Fruit fly (Drosophila melanogaster) whole organism, prepupa: ENCODE data around the gene CG43736.

ENCODE experiments used
- Blimp-1 ChIP-seq: fragments of 200-800 bp; sonication (Bioruptor generic); optimal IDR thresholded peaks from 3 replicates; lab custom pipeline; 2017; ENCODE audit warnings: missing biosample characterization, missing genetic modification characterization, mild to moderate bottlenecking, moderate library complexity, missing genetic modification reagents
- CG10669 ChIP-seq: fragments of 200-800 bp; sonication (Bioruptor generic); optimal IDR thresholded peaks from 3 replicates; lab custom pipeline; 2018; ENCODE audit warnings: missing biosample characterization, mild to moderate bottlenecking, missing genetic modification characterization, moderate library complexity
- CG11762 ChIP-seq: fragments of 200-800 bp; sonication (Bioruptor generic); optimal IDR thresholded peaks from 3 replicates; lab custom pipeline; 2016; ENCODE audit warnings: missing biosample characterization, missing genetic modification characterization; ENCODE audit not compliant: insufficient read depth
- CG11902 ChIP-seq: fragments of 200-800 bp; sonication (Bioruptor generic); optimal IDR thresholded peaks from 3 replicates; lab custom pipeline; 2016; ENCODE audit warnings: missing biosample characterization, missing genetic modification characterization
- CG15336 ChIP-seq: fragments of 200-800 bp; sonication (Bioruptor generic); IDR thresholded peaks from 2 replicates; pipeline ENCODE4 v1.3.6; 2022; ENCODE audit warnings: missing biosample characterization, missing genetic modification characterization
- CG1621 ChIP-seq: fragments of 200-800 bp; sonication (Bioruptor generic); optimal IDR thresholded peaks from 3 replicates; lab custom pipeline; 2018; ENCODE audit warnings: missing biosample characterization, mild to moderate bottlenecking, missing genetic modification characterization
- CG16779 ChIP-seq: fragments of 200-800 bp; sonication (Bioruptor generic); optimal IDR thresholded peaks from 3 replicates; lab custom pipeline; 2017; ENCODE audit warnings: missing biosample characterization, mild to moderate bottlenecking, missing genetic modification characterization
- CG31627 ChIP-seq: fragments of 200-800 bp; sonication (Bioruptor generic); optimal IDR thresholded peaks from 3 replicates; lab custom pipeline; 2016; ENCODE audit warnings: missing biosample characterization, missing genetic modification characterization
- CG32006 ChIP-seq: fragments of 200-800 bp; sonication (Bioruptor generic); optimal IDR thresholded peaks from 3 replicates; lab custom pipeline; 2017; ENCODE audit warnings: missing biosample characterization, mild to moderate bottlenecking, missing genetic modification characterization
- CG34406 ChIP-seq: fragments of 200-800 bp; sonication (Bioruptor generic); optimal IDR thresholded peaks from 3 replicates; lab custom pipeline; 2016; ENCODE audit warnings: missing biosample characterization, missing genetic modification characterization
- CG3919 ChIP-seq: fragments of 200-800 bp; sonication (Bioruptor generic); optimal IDR thresholded peaks from 3 replicates; lab custom pipeline; 2016; ENCODE audit warnings: missing biosample characterization, missing genetic modification characterization
- CG4318 ChIP-seq: fragments of 200-800 bp; sonication (Bioruptor generic); optimal IDR thresholded peaks from 3 replicates; lab custom pipeline; 2017; ENCODE audit warnings: missing biosample characterization, mild to moderate bottlenecking, missing genetic modification characterization
- CG6163 ChIP-seq: fragments of 200-800 bp; sonication (Bioruptor generic); IDR thresholded peaks from 3 replicates; pipeline ENCODE4 v1.3.6; 2022; ENCODE audit warnings: missing biosample characterization, missing genetic modification characterization
- CG6276 ChIP-seq: fragments of 200-800 bp; sonication (Bioruptor generic); optimal IDR thresholded peaks from 2 replicates; lab custom pipeline; 2017; ENCODE audit warnings: missing biosample characterization, mild to moderate bottlenecking, missing genetic modification characterization
- CG6792 ChIP-seq: fragments of 200-800 bp; sonication (Bioruptor generic); optimal IDR thresholded peaks from 3 replicates; lab custom pipeline; 2016; ENCODE audit warnings: missing biosample characterization, missing genetic modification characterization
- CG6808 ChIP-seq: fragments of 200-800 bp; sonication (Bioruptor generic); optimal IDR thresholded peaks from 3 replicates; lab custom pipeline; 2017; ENCODE audit warnings: missing biosample characterization, missing genetic modification characterization, mild to moderate bottlenecking, moderate library complexity, missing genetic modification reagents
- CG7368 ChIP-seq: fragments of 200-800 bp; sonication (Bioruptor generic); optimal IDR thresholded peaks from 3 replicates; lab custom pipeline; 2016; ENCODE audit warnings: missing biosample characterization, missing genetic modification characterization
- CG8319 ChIP-seq: fragments of 200-800 bp; sonication (Bioruptor generic); optimal IDR thresholded peaks from 3 replicates; lab custom pipeline; 2016; ENCODE audit warnings: missing biosample characterization, missing genetic modification characterization
- CG9139 ChIP-seq: fragments of 200-800 bp; sonication (Bioruptor generic); optimal IDR thresholded peaks from 3 replicates; lab custom pipeline; 2017; ENCODE audit warnings: missing biosample characterization, mild to moderate bottlenecking, missing genetic modification characterization
- Eip78C ChIP-seq: fragments of 200-800 bp; sonication (Bioruptor generic); peaks from one replicate; lab custom pipeline; 2016; ENCODE audit warnings: missing biosample characterization, missing genetic modification characterization
- Ets21C ChIP-seq: fragments of 200-800 bp; sonication (Bioruptor generic); optimal IDR thresholded peaks from 3 replicates; lab custom pipeline; 2016; ENCODE audit warnings: missing biosample characterization, missing genetic modification characterization
- Ets96B ChIP-seq: fragments of 200-800 bp; optimal IDR thresholded peaks from 2 replicates; lab custom pipeline; 2019; ENCODE audit warnings: missing biosample characterization, mild to moderate bottlenecking, missing genetic modification characterization, moderate library complexity
- Gug ChIP-seq: fragments of 200-800 bp; sonication (Bioruptor generic); IDR thresholded peaks from 2 replicates; pipeline ENCODE4 v1.3.6; 2022; ENCODE audit warnings: missing biosample characterization, missing genetic modification characterization
- Hr38 ChIP-seq: sonication (Bioruptor generic); optimal IDR thresholded peaks from 2 replicates; lab custom pipeline; 2016; ENCODE audit warnings: missing biosample characterization, missing genetic modification characterization
- Hr39 ChIP-seq: fragments of 200-800 bp; sonication (Bioruptor generic); optimal IDR thresholded peaks from 2 replicates; lab custom pipeline; 2016; ENCODE audit warnings: missing biosample characterization, missing genetic modification characterization
- Hr4 ChIP-seq: fragments of 200-800 bp; sonication (Bioruptor generic); optimal IDR thresholded peaks from 3 replicates; lab custom pipeline; 2016; ENCODE audit warnings: missing biosample characterization, missing genetic modification characterization
- Met ChIP-seq: fragments of 200-800 bp; sonication (Bioruptor generic); optimal IDR thresholded peaks from 3 replicates; lab custom pipeline; 2016; ENCODE audit warnings: missing biosample characterization, missing genetic modification characterization
- OdsH ChIP-seq: fragments of 200-800 bp; sonication (Bioruptor generic); optimal IDR thresholded peaks from 3 replicates; lab custom pipeline; 2016; ENCODE audit warnings: missing biosample characterization, missing genetic modification characterization
- Smox ChIP-seq: fragments of 200-800 bp; sonication (Bioruptor generic); optimal IDR thresholded peaks from 3 replicates; lab custom pipeline; 2016; ENCODE audit warnings: missing biosample characterization, missing genetic modification characterization
- Sox102F ChIP-seq: fragments of 200-800 bp; sonication (Bioruptor generic); optimal IDR thresholded peaks from 2 replicates; lab custom pipeline; 2016; ENCODE audit warnings: missing biosample characterization, mild to moderate bottlenecking, missing genetic modification characterization
- Sox14 ChIP-seq: fragments of 200-800 bp; sonication (Bioruptor generic); optimal IDR thresholded peaks from 3 replicates; lab custom pipeline; 2016; ENCODE audit warnings: missing biosample characterization, missing genetic modification characterization
- Sox15 ChIP-seq: fragments of 200-800 bp; sonication (Bioruptor generic); optimal IDR thresholded peaks from 3 replicates; lab custom pipeline; 2016; ENCODE audit warnings: missing biosample characterization, missing genetic modification characterization
- acj6 ChIP-seq: fragments of 200-800 bp; sonication (Bioruptor generic); optimal IDR thresholded peaks from 3 replicates; lab custom pipeline; 2016; ENCODE audit warnings: missing biosample characterization, missing genetic modification characterization
- cyc ChIP-seq: fragments of 200-800 bp; sonication (Bioruptor generic); optimal IDR thresholded peaks from 3 replicates; lab custom pipeline; 2016; ENCODE audit warnings: missing biosample characterization, missing genetic modification characterization
- dsx ChIP-seq: fragments of 200-800 bp; optimal IDR thresholded peaks from 3 replicates; lab custom pipeline; 2019; ENCODE audit warnings: missing biosample characterization, mild to moderate bottlenecking, missing genetic modification characterization, moderate library complexity; ENCODE audit not compliant: poor library complexity, severe bottlenecking
- eg ChIP-seq: fragments of 200-800 bp; sonication (Bioruptor generic); IDR thresholded peaks from 3 replicates; pipeline ENCODE4 v1.3.6; 2022; ENCODE audit warnings: missing biosample characterization, missing genetic modification characterization
- esn ChIP-seq: fragments of 200-800 bp; sonication (Bioruptor generic); optimal IDR thresholded peaks from 2 replicates; lab custom pipeline; 2016; ENCODE audit warnings: missing biosample characterization, mild to moderate bottlenecking, missing genetic modification characterization, moderate library complexity
- fd59A ChIP-seq: fragments of 200-800 bp; sonication (Bioruptor generic); optimal IDR thresholded peaks from 2 replicates; lab custom pipeline; 2017; ENCODE audit warnings: missing biosample characterization, mild to moderate bottlenecking, missing genetic modification characterization, missing genetic modification reagents
- fd85E ChIP-seq: fragments of 200-800 bp; sonication (Bioruptor generic); optimal IDR thresholded peaks from 3 replicates; lab custom pipeline; 2016; ENCODE audit warnings: missing biosample characterization, missing genetic modification characterization
- fkh ChIP-seq: fragments of 200-800 bp; sonication (Bioruptor generic); optimal IDR thresholded peaks from 3 replicates; lab custom pipeline; 2017; ENCODE audit warnings: missing biosample characterization, mild to moderate bottlenecking, missing genetic modification characterization, moderate library complexity
- lz ChIP-seq: fragments of 200-800 bp; sonication (Bioruptor generic); optimal IDR thresholded peaks from 3 replicates; lab custom pipeline; 2016; ENCODE audit warnings: missing biosample characterization, missing genetic modification characterization
- net ChIP-seq: fragments of 200-800 bp; sonication (Bioruptor generic); optimal IDR thresholded peaks from 3 replicates; lab custom pipeline; 2016; ENCODE audit warnings: missing biosample characterization, missing genetic modification characterization
- pdm3 ChIP-seq: fragments of 200-800 bp; sonication (Bioruptor generic); optimal IDR thresholded peaks from 3 replicates; lab custom pipeline; 2016; ENCODE audit warnings: missing biosample characterization, missing genetic modification characterization
- salr ChIP-seq, 2 experiments: fragments of 200-800 bp; sonication (Bioruptor generic); optimal IDR thresholded peaks; 3 replicates each; lab custom pipeline; 2016 to 2018; ENCODE audit warnings: missing biosample characterization in 2 of 2, missing genetic modification characterization in 2 of 2, mild to moderate bottlenecking in 1 of 2
- ss ChIP-seq, 2 experiments: fragments of 200-800 bp; sonication (Bioruptor generic); optimal IDR thresholded peaks; 2 replicates in 1 of 2; 3 replicates in 1 of 2; lab custom pipeline; 2017 to 2018; ENCODE audit warnings: mild to moderate bottlenecking in 2 of 2, missing biosample characterization in 2 of 2, missing genetic modification characterization in 2 of 2, moderate library complexity in 1 of 2
- svp ChIP-seq: fragments of 200-800 bp; sonication (Bioruptor generic); peaks from one replicate; lab custom pipeline; 2016; ENCODE audit warnings: missing biosample characterization, missing genetic modification characterization
- topi ChIP-seq: fragments of 200-800 bp; sonication (Bioruptor generic); optimal IDR thresholded peaks from 3 replicates; lab custom pipeline; 2016; ENCODE audit warnings: missing biosample characterization, missing genetic modification characterization

CG43736 gene

DNA sequence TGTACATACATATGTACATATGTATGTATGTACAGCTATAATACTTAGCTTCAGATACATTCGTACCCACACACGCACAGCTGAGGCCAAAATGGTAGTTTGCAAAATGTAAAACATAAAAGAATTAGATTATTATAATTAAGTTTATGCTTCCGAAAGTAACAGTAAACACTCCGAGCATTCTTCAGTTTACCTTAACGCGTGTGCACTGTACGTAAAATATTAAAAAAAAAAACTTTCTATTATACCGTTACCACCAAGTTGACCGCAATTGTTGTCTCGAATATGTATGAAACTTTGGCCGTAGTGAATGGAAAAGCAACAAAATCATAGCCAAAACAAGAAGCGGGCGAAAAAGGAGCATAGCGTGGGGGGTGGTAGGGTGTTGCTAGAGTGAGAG, 9.1 kb upstream of the CG43736 start (continued):
- peak; percentile 32 for TF ChIP-seq fkh
- peak; percentile 60 for TF ChIP-seq fd59A (GFP tag; lab: Kevin White, UChicago)
- peak; percentile 50 for TF ChIP-seq svp (GFP tag; lab: Kevin White, UChicago)
- TF ChIP-seq CG11902, result peak; percentile 19
- TF ChIP-seq lz, result peak; percentile 78
- TF ChIP-seq CG32006 (GFP tag; lab: Kevin White, UChicago), result peak; percentile 91
- TF ChIP-seq Gug (GFP tag; lab: Robert Waterston, UW), result peak; percentile 73
- TF ChIP-seq Sox15 (GFP tag; lab: Kevin White, UChicago), result peak; percentile 30

DNA sequence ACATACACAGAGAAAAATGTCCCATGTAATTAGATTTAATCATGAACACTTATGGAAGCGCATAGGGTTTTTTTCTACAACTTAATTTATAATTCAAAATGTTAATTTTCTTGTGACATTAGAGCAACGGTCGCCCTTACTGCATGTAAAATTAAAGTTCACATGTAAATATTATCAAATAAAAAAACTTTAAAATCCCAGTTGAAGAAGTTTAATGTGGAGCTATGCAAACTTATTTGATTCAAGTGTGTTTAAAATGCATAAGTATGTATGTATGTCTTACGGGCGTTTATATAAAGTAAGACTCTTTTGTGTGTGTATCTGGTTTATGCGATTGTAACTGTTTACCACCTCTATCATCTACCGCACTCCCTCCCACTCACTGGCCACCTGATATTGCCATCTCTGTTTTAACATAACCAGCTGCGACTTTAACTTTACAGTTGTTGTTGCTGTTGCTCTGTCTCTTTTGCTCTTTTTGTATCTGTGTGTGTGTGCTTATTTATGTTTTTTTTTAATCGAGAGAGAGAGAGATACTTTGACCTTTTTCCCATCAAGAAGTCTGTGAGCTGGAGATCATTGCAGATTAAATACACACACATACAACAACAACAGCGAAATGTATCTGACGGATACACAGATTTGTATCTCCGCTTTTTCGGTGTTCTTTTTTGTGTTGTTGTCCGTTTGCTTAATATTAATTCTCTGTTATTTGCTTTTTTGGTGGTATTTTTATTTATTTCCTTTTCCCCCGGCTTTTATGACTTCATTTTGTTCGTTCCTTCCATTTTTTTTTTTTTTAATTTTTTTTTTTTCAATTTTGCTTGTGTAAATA, 8.1 kb upstream of the CG43736 start:
- TF ChIP-seq CG1621 (tag; lab: Kevin White, UChicago) (peak; percentile 73), Hr39 (peak; percentile 91), CG10669 (GFP tag; lab: Kevin White, UChicago) (peak; percentile 66), salr (GFP tag; optimal IDR thresholded peaks at IDR 0.05; lab: Kevin White, UChicago) (peak; percentile 77 to 78), CG8319 (GFP tag; lab: Kevin White, UChicago) (peak; percentile 63), cyc (peak; percentile 79), CG16779 (tag; lab: Kevin White, UChicago) (peak; percentile 78), OdsH (GFP tag; lab: Kevin White, UChicago) (peak; percentile 93), dsx (GFP tag; lab: Kevin White, UChicago) (peak; percentile 85), CG3919 (peak; percentile 74), Ets96B (tag; lab: Kevin White, UChicago) (peak; percentile 73), net (GFP tag; lab: Kevin White, UChicago) (peak; percentile 86), esn (GFP tag; lab: Kevin White, UChicago) (peak; percentile 95), CG11762 (GFP tag; lab: Kevin White, UChicago) (peak; percentile 48), CG6163 (peak; percentile 77; the same call in 2 of the 3 replicates), Eip78C (GFP tag; lab: Kevin White, UChicago) (peak; percentile 99), Hr38 (GFP tag; lab: Kevin White, UChicago) (no peak), CG7368 (GFP tag; lab: Kevin White, UChicago) (peak; percentile 41), CG34406 (GFP tag; lab: Kevin White, UChicago) (peak; percentile 92), pdm3 (peak; percentile 95), ss (GFP tag; optimal IDR thresholded peaks at IDR 0.05; lab: Kevin White, UChicago) (peak; percentile 81 to 92), svp (GFP tag; lab: Kevin White, UChicago) (peak; percentile 95), CG4318 (GFP tag; lab: Kevin White, UChicago) (peak; percentile 90), CG6808 (GFP tag; lab: Kevin White, UChicago) (peak; percentile 69), Blimp-1 (GFP tag; lab: Kevin White, UChicago) (peak; percentile 18), fd85E (GFP tag; lab: Kevin White, UChicago) (no peak), Ets21C (GFP tag; lab: Kevin White, UChicago) (peak; percentile 91), fd59A (GFP tag; lab: Kevin White, UChicago) (peak; percentile 87), Smox (GFP tag; lab: Kevin White, UChicago) (peak; percentile 92), eg (GFP tag; lab: Robert Waterston, UW) (peak; percentile 70), CG15336 (GFP tag; lab: Robert Waterston, UW) (peak; percentile 88), acj6 (GFP tag; lab: Kevin White, UChicago) (peak; percentile 94), CG6792 (peak; percentile 90), Gug (GFP tag; lab: Robert Waterston, UW) (peak; percentile 49), Hr4 (GFP tag; lab: Kevin White, UChicago) (peak; percentile 91), CG9139 (GFP tag; lab: Kevin White, UChicago) (peak; percentile 50), Met (GFP tag; lab: Kevin White, UChicago) (peak; percentile 92), CG11902 (peak; percentile 74), CG6276 (peak; percentile 72), CG32006 (GFP tag; lab: Kevin White, UChicago) (peak; percentile 96), topi (peak; percentile 86), Sox14 (peak; percentile 94), CG31627 (GFP tag; lab: Kevin White, UChicago) (peak; percentile 92), Sox102F (peak; percentile 93)
